Worm (Caenorhabditis elegans): ENCODE results near the gene trm-2A.

DNA sequence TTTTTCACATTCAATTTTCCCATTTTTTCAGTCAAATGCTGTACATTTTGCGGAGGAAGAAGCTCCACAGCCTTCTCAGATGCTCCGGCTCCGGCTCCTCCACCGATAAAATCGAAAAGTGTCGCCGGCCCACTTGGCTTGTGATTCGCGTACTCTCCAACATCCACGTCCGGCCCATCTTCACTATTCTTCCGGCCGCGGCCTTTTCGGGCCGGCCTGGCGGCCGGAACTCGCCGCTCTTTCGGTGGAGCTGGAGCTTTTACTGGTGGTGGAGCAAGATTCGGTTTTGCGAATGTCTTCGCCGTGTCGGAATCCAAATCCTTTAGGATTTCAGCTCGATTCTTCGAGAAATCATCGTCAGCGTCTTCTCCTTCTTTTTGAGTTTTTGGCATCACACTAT is 37.8 kb downstream of the trm-2A start:
- TF ChIP-seq snpc-4 (tag; optimal IDR thresholded peaks at IDR 0.05) = no peak
- no peak for TF ChIP-seq peb-1 (tag; optimal IDR thresholded peaks at IDR 0.05)
- no peak for TF ChIP-seq skn-1 (tag; optimal IDR thresholded peaks at IDR 0.05)

Measured in whole organism, L2 larva.